Fruit fly (Drosophila melanogaster): ENCODE measurements around the gene Efa6.

Gene Efa6

DNA sequence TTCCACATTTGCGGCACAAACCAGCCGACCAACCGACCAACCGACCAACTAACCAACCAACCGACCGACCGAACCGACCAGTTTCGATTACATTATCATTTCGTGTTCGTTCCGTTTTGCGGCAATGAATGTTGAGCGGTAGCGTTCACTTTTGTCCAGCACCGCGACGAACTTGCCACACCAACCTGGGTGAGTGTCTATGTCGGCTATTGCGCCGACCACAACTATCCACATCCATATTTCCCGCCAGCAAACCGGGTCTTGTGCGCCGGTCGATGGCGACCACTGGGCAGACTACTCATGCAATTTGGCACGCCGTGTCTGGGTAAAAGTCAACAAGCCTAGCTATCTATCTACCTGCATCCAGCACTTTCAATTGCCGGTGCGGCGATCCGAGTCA, 10.6 kb upstream of the Efa6 start:
- peak; percentile 27; the same call in 1 of the 3 replicates for TF ChIP-seq fd96Ca (GFP tag; IDR thresholded peaks at IDR 0.05)
- TF ChIP-seq CG34367 (tag; optimal IDR thresholded peaks at IDR 0.05), result no peak

DNA sequence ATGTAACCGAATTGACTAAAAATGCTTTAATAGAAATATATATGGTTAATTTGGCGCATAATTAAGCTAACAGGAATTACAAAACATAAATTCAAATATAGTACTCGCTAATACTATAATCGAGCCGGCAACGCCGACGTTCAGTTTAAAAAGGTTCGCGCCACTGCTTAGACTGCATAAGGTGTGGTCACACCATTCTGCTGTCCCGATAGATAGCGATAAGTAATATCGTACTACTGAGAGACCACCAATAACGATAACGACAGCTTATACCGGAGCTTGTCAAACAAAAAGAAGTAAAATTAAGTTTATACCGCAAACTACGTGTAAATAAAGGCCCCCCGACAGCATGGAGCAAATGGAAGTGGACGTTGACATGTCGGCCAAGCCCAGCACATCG, 7.0 kb upstream of the Efa6 start, which contains the start of gene CSN6:
Gene CSN6 (plus strand): TSS at position 228 of the 400 bp plus-strand sequence.
- TF ChIP-seq CG8301 (tag; optimal IDR thresholded peaks at IDR 0.05), result no peak
- no peak for TF ChIP-seq CG4496 (GFP tag; IDR thresholded peaks at IDR 0.05)
- TF ChIP-seq CG9948 (tag; optimal IDR thresholded peaks at IDR 0.05), result no peak
- no peak for TF ChIP-seq CG8159 (tag; optimal IDR thresholded peaks at IDR 0.05)
- TF ChIP-seq CG32121 (GFP tag; IDR thresholded peaks at IDR 0.05), result no peak
- TF ChIP-seq Ets98B (GFP tag; IDR thresholded peaks at IDR 0.05), result no peak
- no peak for TF ChIP-seq CG10348 (GFP tag; IDR thresholded peaks at IDR 0.05)
- no peak for TF ChIP-seq Pif1B (GFP tag; optimal IDR thresholded peaks at IDR 0.05)
- TF ChIP-seq CG12605 (GFP tag; IDR thresholded peaks at IDR 0.05), result no peak
- TF ChIP-seq EcR (GFP tag; optimal IDR thresholded peaks at IDR 0.05), result no peak
- no peak for TF ChIP-seq rn (GFP tag; IDR thresholded peaks at IDR 0.05)
- TF ChIP-seq CG15710 (tag; optimal IDR thresholded peaks at IDR 0.05), result no peak
- TF ChIP-seq CG34367 (tag; optimal IDR thresholded peaks at IDR 0.05), result no peak
- TF ChIP-seq CG14655 (GFP tag; optimal IDR thresholded peaks at IDR 0.05), result no peak
- TF ChIP-seq Pif1A (GFP tag; optimal IDR thresholded peaks at IDR 0.05), result no peak
- TF ChIP-seq D1 (tag; optimal IDR thresholded peaks at IDR 0.05), result no peak
- no peak for TF ChIP-seq CG13204 (GFP tag; optimal IDR thresholded peaks at IDR 0.05)
- TF ChIP-seq Snoo (tag; optimal IDR thresholded peaks at IDR 0.05), result no peak
- TF ChIP-seq gl (tag; optimal IDR thresholded peaks at IDR 0.05), result no peak

DNA sequence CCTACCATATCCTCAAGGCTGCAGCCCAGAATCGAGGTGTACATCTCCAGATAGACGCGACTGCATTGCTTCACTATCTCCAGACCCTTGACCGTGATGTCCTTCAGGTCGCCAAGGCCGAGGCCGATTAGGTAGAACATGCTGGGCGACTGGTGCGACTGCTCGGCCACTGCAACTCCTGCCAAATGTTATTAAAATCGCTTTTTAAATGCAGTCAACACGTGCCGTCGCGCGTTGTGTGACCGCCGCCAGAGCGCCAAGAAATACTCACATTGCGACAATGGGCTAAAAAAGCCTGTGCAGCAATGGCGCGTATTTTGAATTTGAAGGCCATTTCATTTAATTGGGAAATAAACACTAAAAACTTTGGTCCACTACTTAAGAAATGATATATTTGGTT, 4.6 kb upstream of the Efa6 start, which contains the start of gene Dph5:
Gene Dph5 (minus strand): TSS at position 245 of the 400 bp plus-strand sequence.
- TF ChIP-seq gl (tag; optimal IDR thresholded peaks at IDR 0.05), result no peak
- TF ChIP-seq CG13204 (GFP tag; optimal IDR thresholded peaks at IDR 0.05), result no peak
- TF ChIP-seq Pif1A (GFP tag; optimal IDR thresholded peaks at IDR 0.05), result no peak
- TF ChIP-seq CG8301 (tag; optimal IDR thresholded peaks at IDR 0.05), result no peak
- no peak for TF ChIP-seq CG9948 (tag; optimal IDR thresholded peaks at IDR 0.05)
- no peak for TF ChIP-seq Pif1B (GFP tag; optimal IDR thresholded peaks at IDR 0.05)

DNA sequence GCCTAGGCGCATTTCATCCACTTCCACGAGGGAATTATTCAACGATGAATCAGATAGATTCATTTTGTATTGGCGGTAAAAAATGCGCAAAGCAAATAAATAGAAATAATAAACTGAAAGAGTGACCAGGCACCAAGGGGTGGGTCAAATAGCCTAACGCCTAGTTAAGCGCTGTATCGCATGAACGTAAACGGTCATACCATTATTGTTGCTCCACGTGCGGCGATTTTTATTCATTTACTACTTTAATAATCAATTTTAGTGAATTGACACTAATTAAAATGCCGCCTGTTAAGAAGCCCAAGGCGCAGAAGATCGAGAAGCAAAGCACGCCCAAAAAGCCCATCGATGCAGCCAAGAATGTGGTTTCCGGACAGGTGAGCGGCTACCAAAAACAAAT, 3.0 kb upstream of the Efa6 start, which contains the start of the genes CG33107 and CG6937:
Gene CG33107 (minus strand): TSS at position 137 of the 400 bp plus-strand sequence.
Gene CG6937 (plus strand): TSS at position 192 of the 400 bp plus-strand sequence.
- TF ChIP-seq CG12605 (GFP tag; IDR thresholded peaks at IDR 0.05), result no peak
- no peak for TF ChIP-seq CG8301 (tag; optimal IDR thresholded peaks at IDR 0.05)
- TF ChIP-seq CG15710 (tag; optimal IDR thresholded peaks at IDR 0.05), result no peak
- TF ChIP-seq Ets98B (GFP tag; IDR thresholded peaks at IDR 0.05), result no peak
- no peak for TF ChIP-seq CG8159 (tag; optimal IDR thresholded peaks at IDR 0.05)
- no peak for TF ChIP-seq CG10348 (GFP tag; IDR thresholded peaks at IDR 0.05)
- TF ChIP-seq D1 (tag; optimal IDR thresholded peaks at IDR 0.05), result no peak
- TF ChIP-seq rn (GFP tag; IDR thresholded peaks at IDR 0.05), result no peak
- TF ChIP-seq Pif1A (GFP tag; optimal IDR thresholded peaks at IDR 0.05), result no peak
- TF ChIP-seq CG9948 (tag; optimal IDR thresholded peaks at IDR 0.05), result no peak

DNA sequence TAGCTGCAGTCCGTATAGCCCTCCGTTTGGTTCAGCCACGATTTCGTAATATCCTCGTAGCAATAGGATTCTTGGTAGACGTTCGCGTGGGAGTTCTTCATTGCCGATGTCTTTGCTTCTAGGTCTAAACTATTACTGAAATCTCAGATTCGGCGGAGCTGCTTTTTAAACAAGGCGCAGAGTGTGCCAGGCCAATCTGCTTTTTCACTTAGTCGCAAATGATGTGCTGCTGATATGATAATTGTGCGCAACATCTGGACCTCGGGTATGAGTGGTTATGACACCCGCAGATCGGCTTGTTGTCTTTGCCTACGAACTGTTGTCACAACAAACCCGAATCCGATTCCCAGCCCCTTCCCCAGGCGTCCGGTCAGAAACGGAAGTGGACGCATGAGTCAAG, 1.0 kb upstream of the Efa6 start, which contains the start of gene btn:
Gene btn (minus strand): TSS at position 101 of the 400 bp plus-strand sequence.
- TF ChIP-seq fd96Ca (GFP tag; IDR thresholded peaks at IDR 0.05) (no peak), CG8159 (tag; optimal IDR thresholded peaks at IDR 0.05) (no peak), rn (GFP tag; IDR thresholded peaks at IDR 0.05) (no peak), CG32121 (GFP tag; IDR thresholded peaks at IDR 0.05) (no peak), Snoo (tag; optimal IDR thresholded peaks at IDR 0.05) (no peak), CG34367 (tag; optimal IDR thresholded peaks at IDR 0.05) (no peak)

DNA sequence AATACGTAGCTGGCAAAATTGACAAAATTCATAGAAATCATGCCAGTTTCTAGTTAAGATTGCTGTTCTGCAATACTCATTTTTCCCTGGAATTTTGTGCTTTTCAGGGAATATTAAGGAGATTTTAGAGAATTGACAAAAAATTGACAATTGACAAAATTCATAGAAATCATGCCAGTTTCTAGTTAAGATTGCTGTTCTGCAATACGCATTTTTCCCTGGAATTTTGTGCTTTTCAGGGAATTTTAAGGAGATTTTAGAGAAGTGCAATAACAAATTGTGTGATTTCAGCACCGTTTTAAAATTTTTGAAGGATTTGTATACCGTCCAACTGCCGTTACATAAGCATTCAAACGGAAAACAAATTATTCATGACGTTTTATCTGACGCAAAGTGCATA, 1.2 kb downstream of the Efa6 start:
- no peak for TF ChIP-seq fd96Ca (GFP tag; IDR thresholded peaks at IDR 0.05)
- TF ChIP-seq CG17806 (tag; optimal IDR thresholded peaks at IDR 0.05), result no peak
- no peak for TF ChIP-seq CG8159 (tag; optimal IDR thresholded peaks at IDR 0.05)
- no peak for TF ChIP-seq CG32121 (GFP tag; IDR thresholded peaks at IDR 0.05)
- TF ChIP-seq Pif1B (GFP tag; optimal IDR thresholded peaks at IDR 0.05), result no peak
- TF ChIP-seq CG12605 (GFP tag; IDR thresholded peaks at IDR 0.05), result no peak
- no peak for TF ChIP-seq CG9948 (tag; optimal IDR thresholded peaks at IDR 0.05)
- no peak for TF ChIP-seq Pif1A (GFP tag; optimal IDR thresholded peaks at IDR 0.05)
- TF ChIP-seq CG15710 (tag; optimal IDR thresholded peaks at IDR 0.05), result no peak
- TF ChIP-seq Snoo (tag; optimal IDR thresholded peaks at IDR 0.05), result no peak
- no peak for TF ChIP-seq CG34367 (tag; optimal IDR thresholded peaks at IDR 0.05)
- no peak for TF ChIP-seq D1 (tag; optimal IDR thresholded peaks at IDR 0.05)
- TF ChIP-seq Ets98B (GFP tag; IDR thresholded peaks at IDR 0.05), result no peak
- TF ChIP-seq gl (tag; optimal IDR thresholded peaks at IDR 0.05), result no peak

DNA sequence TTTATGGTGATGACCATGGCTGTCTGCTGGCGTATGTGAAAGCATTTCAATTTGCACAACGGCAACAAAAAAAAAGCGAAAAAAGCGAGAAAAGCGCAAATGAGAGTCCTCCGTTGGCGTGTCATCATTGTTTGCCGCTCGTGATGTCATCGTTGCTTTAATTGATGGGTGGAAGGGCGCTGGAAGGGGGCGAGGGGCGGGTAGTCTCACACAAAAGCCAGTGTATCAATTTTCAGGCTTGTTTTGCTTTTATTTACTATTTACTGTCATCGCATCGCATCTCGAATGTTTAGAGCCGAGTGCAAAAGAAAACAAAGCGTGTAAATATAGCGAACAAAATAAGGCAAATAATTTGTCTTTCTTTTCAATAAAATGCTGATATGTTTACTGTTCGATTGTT, 1.8 kb downstream of the Efa6 start:
- TF ChIP-seq CG17806 (tag; optimal IDR thresholded peaks at IDR 0.05), result peak; percentile 23
- TF ChIP-seq CG12605 (GFP tag; IDR thresholded peaks at IDR 0.05), result 0 out of 2 replicates have a peak, but pooled peaks have one; percentile 43
- TF ChIP-seq D1 (tag; optimal IDR thresholded peaks at IDR 0.05), result no peak
- peak; percentile 30 for TF ChIP-seq EcR (GFP tag; optimal IDR thresholded peaks at IDR 0.05)
- TF ChIP-seq CG32121 (GFP tag; IDR thresholded peaks at IDR 0.05), result no peak; the same call in 1 of the 2 replicates
- no peak for TF ChIP-seq Pif1B (GFP tag; optimal IDR thresholded peaks at IDR 0.05)
- peak; percentile 51 for TF ChIP-seq CG8301 (tag; optimal IDR thresholded peaks at IDR 0.05)
- TF ChIP-seq CG13204 (GFP tag; optimal IDR thresholded peaks at IDR 0.05), result peak; percentile 34
- peak; percentile 50; the same call in 2 of the 3 replicates for TF ChIP-seq fd96Ca (GFP tag; IDR thresholded peaks at IDR 0.05)
- TF ChIP-seq CG14655 (GFP tag; optimal IDR thresholded peaks at IDR 0.05), result no peak
- peak; percentile 16 for TF ChIP-seq CG34367 (tag; optimal IDR thresholded peaks at IDR 0.05)
- no peak for TF ChIP-seq Snoo (tag; optimal IDR thresholded peaks at IDR 0.05)
- no peak for TF ChIP-seq CG10348 (GFP tag; IDR thresholded peaks at IDR 0.05)
- TF ChIP-seq Pif1A (GFP tag; optimal IDR thresholded peaks at IDR 0.05), result no peak
- peak; percentile 75 for TF ChIP-seq gl (tag; optimal IDR thresholded peaks at IDR 0.05)
- no peak for TF ChIP-seq rn (GFP tag; IDR thresholded peaks at IDR 0.05)
- peak; percentile 56 for TF ChIP-seq CG8159 (tag; optimal IDR thresholded peaks at IDR 0.05)
- peak; percentile 29; the same call in 1 of the 2 replicates for TF ChIP-seq Ets98B (GFP tag; IDR thresholded peaks at IDR 0.05)
- peak; percentile 56; the same call in 1 of the 3 replicates for TF ChIP-seq CG4496 (GFP tag; IDR thresholded peaks at IDR 0.05)
- TF ChIP-seq CG15710 (tag; optimal IDR thresholded peaks at IDR 0.05), result peak; percentile 14
- peak; percentile 9 for TF ChIP-seq CG9948 (tag; optimal IDR thresholded peaks at IDR 0.05)

All from whole organism, pupa.